Fruit fly (Drosophila melanogaster): ENCODE results near the gene Dhrs4.
A peak's percentile ranks its signal among the peaks of the same experiment; 100 is the strongest.

Dhrs4 gene

dm6 chr3L:5187572-5187934 lies 46.1 kb upstream of the Dhrs4 start (continued):
- peak; percentile 65 for TF ChIP-seq tap (tag; optimal IDR thresholded peaks at IDR 0.05)
- TF ChIP-seq NC2α (GFP tag; optimal IDR thresholded peaks at IDR 0.05) = no peak
- no peak for TF ChIP-seq bigmax (GFP tag; optimal IDR thresholded peaks at IDR 0.05)
- peak; percentile 62 for TF ChIP-seq bab2 (GFP tag; optimal IDR thresholded peaks at IDR 0.05)
- TF ChIP-seq HLHmδ (GFP tag; optimal IDR thresholded peaks at IDR 0.05) = no peak
- TF ChIP-seq bsh (GFP tag; optimal IDR thresholded peaks at IDR 0.05) = peak in 1 of 2 experiments; percentile 87
- TF ChIP-seq Usf (GFP tag; optimal IDR thresholded peaks at IDR 0.05) = peak; percentile 20
- no peak for TF ChIP-seq Meics (GFP tag; optimal IDR thresholded peaks at IDR 0.05)
- no peak for TF ChIP-seq Max (GFP tag; optimal IDR thresholded peaks at IDR 0.05)
- peak; percentile 23; the same call in 1 of the 2 replicates for TF ChIP-seq Atf6 (GFP tag; IDR thresholded peaks at IDR 0.05)

dm6 chr3L:5186807-5187571 lies 45.5 kb upstream of the Dhrs4 start:
- TF ChIP-seq bsh (GFP tag; optimal IDR thresholded peaks at IDR 0.05) (peak; percentile 88 to 95), pum (GFP tag; optimal IDR thresholded peaks at IDR 0.05) (peak; percentile 86), Scr (GFP tag; IDR thresholded peaks at IDR 0.05; ENCODE audit: partially characterized antibody) (no peak), CG10959 (GFP tag; IDR thresholded peaks at IDR 0.05) (peak; percentile 77), knrl (GFP tag; IDR thresholded peaks at IDR 0.05; ENCODE audit: partially characterized antibody) (no peak), MBD-R2 (GFP tag; IDR thresholded peaks at IDR 0.05) (peak; percentile 64; the same call in 1 of the 2 replicates), sob (GFP tag; IDR thresholded peaks at IDR 0.05) (peak; percentile 86), CG12236 (GFP tag; optimal IDR thresholded peaks at IDR 0.05) (peak; percentile 76), CG31224 (GFP tag; IDR thresholded peaks at IDR 0.05) (peak; percentile 60), tup (GFP tag; optimal IDR thresholded peaks at IDR 0.05) (peak; percentile 79), CG8290 (GFP tag; optimal IDR thresholded peaks at IDR 0.05) (peak; percentile 83), CG8290 (tag; optimal IDR thresholded peaks at IDR 0.05) (peak in 1 of 2 experiments; percentile 98), pros (GFP tag; optimal IDR thresholded peaks at IDR 0.05) (peak; percentile 82), ara (GFP tag; IDR thresholded peaks at IDR 0.05) (peak; percentile 93), CG32772 (GFP tag; IDR thresholded peaks at IDR 0.05) (peak; percentile 88), Sox102F (GFP tag; optimal IDR thresholded peaks at IDR 0.05) (peak; percentile 92), Optix (GFP tag; IDR thresholded peaks at IDR 0.05) (peak; percentile 84), Hand (GFP tag; optimal IDR thresholded peaks at IDR 0.05) (peak; percentile 72), yki (optimal IDR thresholded peaks at IDR 0.05) (peak; percentile 24), corto (GFP tag; optimal IDR thresholded peaks at IDR 0.05) (peak; percentile 26), fd102C (GFP tag; optimal IDR thresholded peaks at IDR 0.05) (peak; percentile 73), grau (tag; optimal IDR thresholded peaks at IDR 0.05) (peak; percentile 89), z (GFP tag; IDR thresholded peaks at IDR 0.05) (peak; percentile 72; the same call in 2 of the 3 replicates), Fer3 (tag; optimal IDR thresholded peaks at IDR 0.05) (peak; percentile 79), her (GFP tag; optimal IDR thresholded peaks at IDR 0.05) (peak; percentile 78), Six4 (GFP tag; optimal IDR thresholded peaks at IDR 0.05) (peak; percentile 87), slou (GFP tag; optimal IDR thresholded peaks at IDR 0.05) (peak; percentile 71), sens-2 (GFP tag; IDR thresholded peaks at IDR 0.05) (peak; percentile 82), ash1 (GFP tag; optimal IDR thresholded peaks at IDR 0.05) (no peak), CG13775 (GFP tag; optimal IDR thresholded peaks at IDR 0.05) (peak; percentile 79), phol (tag; optimal IDR thresholded peaks at IDR 0.05) (peak; percentile 92), Hmx (GFP tag; optimal IDR thresholded peaks at IDR 0.05) (peak; percentile 46), onecut (GFP tag; IDR thresholded peaks at IDR 0.05) (peak; percentile 87), CG14860 (GFP tag; IDR thresholded peaks at IDR 0.05; ENCODE audit: partially characterized antibody) (no peak), CG11560 (tag; IDR thresholded peaks at IDR 0.05) (peak; percentile 52; the same call in 1 of the 3 replicates), en (GFP tag; optimal IDR thresholded peaks at IDR 0.05) (peak; percentile 86), CG3163 (GFP tag; optimal IDR thresholded peaks at IDR 0.05) (peak; percentile 59), Ets97D (GFP tag; optimal IDR thresholded peaks at IDR 0.05) (peak; percentile 36), ftz-f1 (GFP tag; optimal IDR thresholded peaks at IDR 0.05) (no peak), Dll (GFP tag; IDR thresholded peaks at IDR 0.05; ENCODE audit: partially characterized antibody) (no peak)
